Worm (Caenorhabditis elegans) whole organism, young adult: ENCODE data around the gene srh-21.

ENCODE experiments used
- F33H1.4 ChIP-seq: fragments of 200-800 bp; sonication (Bioruptor generic); IDR thresholded peaks from 2 replicates; pipeline ENCODE4 v1.3.6; 2022; ENCODE audit warnings: missing genetic modification reagents, missing genetic modification characterization, missing compliant biosample characterization
- let-526 ChIP-seq: fragments of 200-800 bp; sonication (Bioruptor generic); IDR thresholded peaks from 2 replicates; pipeline ENCODE4 v1.3.6; 2022; ENCODE audit warnings: missing genetic modification reagents, missing genetic modification characterization, missing compliant biosample characterization

ce11 chrV:4977539-4977938 lies 51.1 kb downstream of the srh-21 start:
- TF ChIP-seq F33H1.4 (no peak), let-526 (no peak)
